Worm (Caenorhabditis elegans) whole organism, L2 larva: ENCODE results near the gene pals-27.
A peak's percentile ranks its signal among the peaks of the same experiment; 100 is the strongest.

Experiments used
- C34F6.9 ChIP-seq: fragments of 150-350 bp; optimal IDR thresholded peaks from 2 replicates; lab custom pipeline; 2014; ENCODE audit warnings: missing biosample characterization, missing genetic modification characterization
- F13H6.1 ChIP-seq: sonication (generic microtip); optimal IDR thresholded peaks from 2 replicates; lab custom pipeline; 2016; ENCODE audit warnings: missing genetic modification characterization, missing compliant biosample characterization
- R02D3.7 ChIP-seq: fragments of 150-350 bp; optimal IDR thresholded peaks from 2 replicates; lab custom pipeline; 2014; ENCODE audit warnings: missing biosample characterization, missing genetic modification characterization
- Y55F3AM.14 ChIP-seq: fragments of 200-800 bp; sonication (Bioruptor generic); optimal IDR thresholded peaks from 2 replicates; lab custom pipeline; 2018; ENCODE audit warnings: mild to moderate bottlenecking, missing genetic modification characterization, missing compliant biosample characterization
- ZK546.5 ChIP-seq: sonication (generic microtip); optimal IDR thresholded peaks from 2 replicates; lab custom pipeline; 2017; ENCODE audit warnings: missing biosample characterization, missing genetic modification characterization
- alr-1 ChIP-seq: fragments of 150-350 bp; optimal IDR thresholded peaks from 2 replicates; lab custom pipeline; 2014; ENCODE audit warnings: missing biosample characterization, missing genetic modification characterization
- aly-2 ChIP-seq: fragments of 150-350 bp; optimal IDR thresholded peaks from 2 replicates; lab custom pipeline; 2014; ENCODE audit warnings: missing biosample characterization, missing genetic modification characterization
- ama-1 ChIP-seq: fragments of 150-350 bp; optimal IDR thresholded peaks from 2 replicates; lab custom pipeline; 2018; ENCODE audit warnings: inconsistent platforms
- blmp-1 ChIP-seq: sonication (generic microtip); optimal IDR thresholded peaks from 2 replicates; lab custom pipeline; 2017; ENCODE audit warnings: missing genetic modification characterization, mild to moderate bottlenecking, missing compliant biosample characterization, antibody characterized with exemption, moderate library complexity; ENCODE audit not compliant: insufficient read depth
- crh-2 ChIP-seq: sonication (generic microtip); optimal IDR thresholded peaks from 2 replicates; lab custom pipeline; 2017; ENCODE audit warnings: missing biosample characterization, missing genetic modification characterization
- dmd-4 ChIP-seq: sonication (generic microtip); optimal IDR thresholded peaks from 2 replicates; lab custom pipeline; 2017; ENCODE audit warnings: missing biosample characterization, missing genetic modification characterization
- egl-27 ChIP-seq: sonication (generic microtip); optimal IDR thresholded peaks from 3 replicates; lab custom pipeline; 2017; ENCODE audit warnings: missing biosample characterization, missing genetic modification reagents, missing genetic modification characterization
- fos-1 ChIP-seq: fragments of 150-350 bp; optimal IDR thresholded peaks from 2 replicates; lab custom pipeline; 2014; ENCODE audit warnings: missing biosample characterization, missing genetic modification characterization
- lin-11 ChIP-seq: fragments of 150-350 bp; sonication (generic microtip); optimal IDR thresholded peaks from 2 replicates; lab custom pipeline; 2014; ENCODE audit warnings: missing biosample characterization, missing genetic modification characterization, inconsistent platforms, mixed read lengths
- lin-39 ChIP-seq: fragments of 150-350 bp; optimal IDR thresholded peaks from 2 replicates; lab custom pipeline; 2014; ENCODE audit warnings: missing biosample characterization, missing genetic modification reagents, missing genetic modification characterization
- lsy-2 ChIP-seq, 2 experiments: fragments of 150-350 bp in 1 of 2; sonication (generic microtip) in 1 of 2; optimal IDR thresholded peaks; 2 replicates each; lab custom pipeline; 2014 to 2017; ENCODE audit warnings: missing biosample characterization in 2 of 2, missing genetic modification characterization in 2 of 2
- mbf-1 ChIP-seq: sonication (generic microtip); optimal IDR thresholded peaks from 2 replicates; lab custom pipeline; 2017; ENCODE audit warnings: missing biosample characterization, missing genetic modification characterization
- nhr-10 ChIP-seq: sonication (generic microtip); optimal IDR thresholded peaks from 2 replicates; lab custom pipeline; 2017; ENCODE audit warnings: missing biosample characterization, missing genetic modification characterization
- nhr-11 ChIP-seq: fragments of 150-350 bp; optimal IDR thresholded peaks from 2 replicates; lab custom pipeline; 2014; ENCODE audit warnings: missing biosample characterization, missing genetic modification characterization
- nhr-12 ChIP-seq: fragments of 150-350 bp; optimal IDR thresholded peaks from 2 replicates; lab custom pipeline; 2014; ENCODE audit warnings: missing biosample characterization, missing genetic modification characterization
- nhr-21 ChIP-seq: fragments of 150-350 bp; optimal IDR thresholded peaks from 2 replicates; lab custom pipeline; 2014; ENCODE audit warnings: missing biosample characterization, missing genetic modification characterization
- nhr-25 ChIP-seq: fragments of 150-350 bp; sonication (generic microtip); optimal IDR thresholded peaks from 3 replicates; lab custom pipeline; 2014; ENCODE audit warnings: missing biosample characterization, missing genetic modification characterization
- nhr-6 ChIP-seq: fragments of 150-350 bp; optimal IDR thresholded peaks from 2 replicates; lab custom pipeline; 2014; ENCODE audit warnings: missing biosample characterization, missing genetic modification characterization
- nhr-77 ChIP-seq: fragments of 150-350 bp; optimal IDR thresholded peaks from 2 replicates; lab custom pipeline; 2014; ENCODE audit warnings: missing biosample characterization, missing genetic modification characterization
- peb-1 ChIP-seq: fragments of 150-350 bp; optimal IDR thresholded peaks from 2 replicates; lab custom pipeline; 2014; ENCODE audit warnings: missing biosample characterization, missing genetic modification characterization
- skn-1 ChIP-seq: sonication (generic microtip); optimal IDR thresholded peaks from 2 replicates; lab custom pipeline; 2017; ENCODE audit warnings: missing biosample characterization, missing genetic modification characterization
- sma-3 ChIP-seq: sonication (generic microtip); optimal IDR thresholded peaks from 2 replicates; lab custom pipeline; 2016; ENCODE audit warnings: missing genetic modification reagents, missing genetic modification characterization, missing compliant biosample characterization
- sma-9 ChIP-seq, 2 experiments: fragments of 150-350 bp in 1 of 2; sonication (generic microtip) in 1 of 2; optimal IDR thresholded peaks; 2 replicates each; lab custom pipeline; 2014 to 2016; ENCODE audit warnings: missing genetic modification characterization in 2 of 2, mild to moderate bottlenecking in 1 of 2, missing biosample characterization in 1 of 2, missing compliant biosample characterization in 1 of 2, missing genetic modification reagents in 1 of 2, moderate library complexity in 1 of 2
- snpc-4 ChIP-seq: fragments of 150-350 bp; optimal IDR thresholded peaks from 2 replicates; lab custom pipeline; 2014; ENCODE audit warnings: missing biosample characterization, missing genetic modification characterization
- unc-39 ChIP-seq: fragments of 150-350 bp; optimal IDR thresholded peaks from 2 replicates; lab custom pipeline; 2014; ENCODE audit warnings: missing biosample characterization, missing genetic modification characterization
- zag-1 ChIP-seq: fragments of 150-350 bp; optimal IDR thresholded peaks from 2 replicates; lab custom pipeline; 2014; ENCODE audit warnings: missing biosample characterization, missing genetic modification characterization
- ztf-11 ChIP-seq: sonication (generic microtip); optimal IDR thresholded peaks from 2 replicates; lab custom pipeline; 2017; ENCODE audit warnings: missing biosample characterization, missing genetic modification characterization
- ztf-4 ChIP-seq: fragments of 150-350 bp; optimal IDR thresholded peaks from 2 replicates; lab custom pipeline; 2014; ENCODE audit warnings: missing biosample characterization, missing genetic modification characterization

Gene pals-27

ce11 chrIII:4379717-4380116, 1.7 kb upstream of the pals-27 start, which contains the start of gene B0284.3:
Gene B0284.3, minus strand, starts transcription at chrIII:4379817.
- TF ChIP-seq zag-1 (tag; lab: Kevin White, UChicago): no peak
- TF ChIP-seq alr-1 (tag; lab: Kevin White, UChicago): no peak
- TF ChIP-seq fos-1: no peak
- no peak for TF ChIP-seq nhr-12 (tag; lab: Kevin White, UChicago)
- no peak for TF ChIP-seq nhr-10 (tag; lab: Kevin White, UChicago)
- TF ChIP-seq aly-2 (tag; lab: Kevin White, UChicago): no peak
- no peak for TF ChIP-seq lin-11
- no peak for TF ChIP-seq egl-27
- TF ChIP-seq lsy-2 (tag; optimal IDR thresholded peaks at IDR 0.05; lab: Kevin White, UChicago): no peak
- no peak for TF ChIP-seq peb-1 (tag; lab: Kevin White, UChicago)
- no peak for TF ChIP-seq crh-2 (tag; lab: Kevin White, UChicago)
- no peak for TF ChIP-seq mbf-1 (tag; lab: Kevin White, UChicago)
- TF ChIP-seq dmd-4 (tag; lab: Kevin White, UChicago): no peak
- no peak for TF ChIP-seq Y55F3AM.14 (GFP tag; lab: Kevin White, UChicago)
- no peak for TF ChIP-seq sma-9 (GFP tag; optimal IDR thresholded peaks at IDR 0.05; lab: Kevin White, UChicago)
- TF ChIP-seq sma-9 (tag; optimal IDR thresholded peaks at IDR 0.05; lab: Kevin White, UChicago): no peak
- no peak for TF ChIP-seq nhr-11
- TF ChIP-seq nhr-25 (tag; lab: Kevin White, UChicago): no peak
- no peak for TF ChIP-seq nhr-77

- peak; percentile 20 for TF ChIP-seq C34F6.9
- no peak for TF ChIP-seq ztf-4
Observed at ce11 chrIII:4380835-4381234, 608 bp upstream of the pals-27 start.

ce11 chrIII:4382118-4382517, 675 bp downstream of the pals-27 start:
- no peak for TF ChIP-seq alr-1 (tag; lab: Kevin White, UChicago)
- TF ChIP-seq skn-1 (tag; lab: Kevin White, UChicago): no peak
- no peak for TF ChIP-seq ztf-11 (tag; lab: Kevin White, UChicago)
- no peak for TF ChIP-seq mbf-1 (tag; lab: Kevin White, UChicago)
- no peak for TF ChIP-seq ama-1 (lab: Kevin White, UChicago)
- TF ChIP-seq unc-39 (tag; lab: Kevin White, UChicago): no peak
- TF ChIP-seq nhr-10 (tag; lab: Kevin White, UChicago): no peak
- no peak for TF ChIP-seq F13H6.1 (tag; lab: Kevin White, UChicago)
- no peak for TF ChIP-seq nhr-6 (tag; lab: Kevin White, UChicago)
- no peak for TF ChIP-seq Y55F3AM.14 (GFP tag; lab: Kevin White, UChicago)
- no peak for TF ChIP-seq lin-39 (tag; lab: Kevin White, UChicago)
- no peak for TF ChIP-seq snpc-4 (tag; lab: Kevin White, UChicago)

ce11 chrIII:4384487-4384886, 3.0 kb downstream of the pals-27 start, which contains the start of gene pals-28:
Gene pals-28, plus strand, starts transcription at chrIII:4384787.
- TF ChIP-seq ZK546.5 (tag; lab: Kevin White, UChicago): no peak
- no peak for TF ChIP-seq nhr-77
- no peak for TF ChIP-seq C34F6.9
- TF ChIP-seq crh-2 (tag; lab: Kevin White, UChicago): no peak
- TF ChIP-seq nhr-21 (tag; lab: Kevin White, UChicago): no peak
- TF ChIP-seq nhr-25 (tag; lab: Kevin White, UChicago): no peak
- no peak for TF ChIP-seq fos-1
- no peak for TF ChIP-seq egl-27
- no peak for TF ChIP-seq nhr-12 (tag; lab: Kevin White, UChicago)

- no peak for TF ChIP-seq R02D3.7
- TF ChIP-seq lin-11: no peak
- no peak for TF ChIP-seq nhr-6 (tag; lab: Kevin White, UChicago)
- no peak for TF ChIP-seq blmp-1 (tag; lab: Kevin White, UChicago)
- no peak for TF ChIP-seq lsy-2 (tag; optimal IDR thresholded peaks at IDR 0.05; lab: Kevin White, UChicago)
- TF ChIP-seq nhr-12 (tag; lab: Kevin White, UChicago): no peak
- TF ChIP-seq nhr-77: no peak
- TF ChIP-seq sma-3 (GFP tag; lab: Kevin White, UChicago): no peak
- no peak for TF ChIP-seq ztf-4
- TF ChIP-seq Y55F3AM.14 (GFP tag; lab: Kevin White, UChicago): no peak
Observed at ce11 chrIII:4390421-4390820, 9.0 kb downstream of the pals-27 start.
